Fruit fly (Drosophila melanogaster) whole organism, embryonic: Measurements from ENCODE around the gene CG32706.

Experiments
- Antp ChIP-seq: fragments of 200-800 bp; sonication (Bioruptor generic); optimal IDR thresholded peaks from 3 replicates; lab custom pipeline; 2016; ENCODE audit warnings: missing biosample characterization, missing genetic modification characterization
- Atf3 ChIP-seq: fragments of 200-800 bp; sonication (Bioruptor generic); optimal IDR thresholded peaks from 3 replicates; lab custom pipeline; 2016; ENCODE audit warnings: missing biosample characterization, missing genetic modification characterization
- Bdp1 ChIP-seq: fragments of 200-800 bp; sonication (Bioruptor generic); optimal IDR thresholded peaks from 3 replicates; lab custom pipeline; 2016; ENCODE audit warnings: missing biosample characterization, missing genetic modification characterization
- Bgb ChIP-seq: fragments of 200-800 bp; sonication (Bioruptor generic); IDR thresholded peaks from 2 replicates; pipeline ENCODE4 v1.3.6; 2022; ENCODE audit warnings: missing biosample characterization, missing genetic modification characterization; ENCODE audit not compliant: partially characterized antibody
- BtbVII ChIP-seq: fragments of 200-800 bp; sonication (Bioruptor generic); optimal IDR thresholded peaks from 3 replicates; lab custom pipeline; 2017; ENCODE audit warnings: missing biosample characterization, mild to moderate bottlenecking, missing genetic modification characterization
- CG10979 ChIP-seq: fragments of 200-800 bp; sonication (Bioruptor generic); optimal IDR thresholded peaks from 2 replicates; lab custom pipeline; 2018; ENCODE audit warnings: missing biosample characterization, mild to moderate bottlenecking, missing genetic modification characterization, moderate library complexity
- CG11247 ChIP-seq: fragments of 200-800 bp; sonication (Bioruptor generic); IDR thresholded peaks from 2 replicates; pipeline ENCODE4 v1.3.6; 2022; ENCODE audit warnings: missing biosample characterization, missing genetic modification characterization
- CG13424 ChIP-seq: fragments of 200-800 bp; sonication (Bioruptor generic); optimal IDR thresholded peaks from 2 replicates; lab custom pipeline; 2019; ENCODE audit warnings: missing biosample characterization, mild to moderate bottlenecking, missing genetic modification characterization, moderate library complexity
- CG14050 ChIP-seq: fragments of 200-800 bp; sonication (Bioruptor generic); IDR thresholded peaks from 3 replicates; pipeline ENCODE4 v1.3.6; 2022; ENCODE audit warnings: missing biosample characterization, missing genetic modification characterization
- CG14965 ChIP-seq: fragments of 200-800 bp; sonication (Bioruptor generic); optimal IDR thresholded peaks from 2 replicates; lab custom pipeline; 2016; ENCODE audit warnings: missing biosample characterization, missing genetic modification characterization, borderline replicate concordance
- CG15479 ChIP-seq: fragments of 200-800 bp; sonication (Bioruptor generic); optimal IDR thresholded peaks from 3 replicates; lab custom pipeline; 2019; ENCODE audit warnings: missing biosample characterization, mild to moderate bottlenecking, missing genetic modification characterization, moderate library complexity
- CG1603 ChIP-seq: fragments of 200-800 bp; sonication (Bioruptor generic); optimal IDR thresholded peaks from 2 replicates; lab custom pipeline; 2019; ENCODE audit warnings: missing biosample characterization, mild to moderate bottlenecking, missing genetic modification characterization, moderate library complexity
- CG3281 ChIP-seq: fragments of 200-800 bp; sonication (Bioruptor generic); optimal IDR thresholded peaks from 3 replicates; lab custom pipeline; 2017; ENCODE audit warnings: missing biosample characterization, mild to moderate bottlenecking, missing genetic modification characterization
- CG33213 ChIP-seq: fragments of 200-800 bp; sonication (Bioruptor generic); optimal IDR thresholded peaks from 3 replicates; lab custom pipeline; 2016; ENCODE audit warnings: missing biosample characterization, missing genetic modification characterization
- CG3726 ChIP-seq: fragments of 200-800 bp; sonication (Bioruptor generic); IDR thresholded peaks from 3 replicates; pipeline ENCODE4, ENCODE4 v1.3.6; 2022; ENCODE audit warnings: missing biosample characterization, missing genetic modification characterization
- CG3847 ChIP-seq: fragments of 200-800 bp; sonication (Bioruptor generic); IDR thresholded peaks from 2 replicates; pipeline ENCODE4 v1.3.6; 2022; ENCODE audit warnings: missing biosample characterization, missing genetic modification characterization
- CG3995 ChIP-seq: fragments of 200-800 bp; sonication (Bioruptor generic); optimal IDR thresholded peaks from 3 replicates; lab custom pipeline; 2016; ENCODE audit warnings: missing biosample characterization, missing genetic modification characterization
- CG4424 ChIP-seq: fragments of 200-800 bp; sonication (Bioruptor generic); optimal IDR thresholded peaks from 3 replicates; lab custom pipeline; 2016; ENCODE audit warnings: missing biosample characterization, missing genetic modification characterization
- CG6254 ChIP-seq: fragments of 200-800 bp; sonication (Bioruptor generic); optimal IDR thresholded peaks from 3 replicates; lab custom pipeline; 2017; ENCODE audit warnings: mild to moderate bottlenecking, missing biosample characterization, missing genetic modification reagents, missing genetic modification characterization
- CG6791 ChIP-seq: fragments of 200-800 bp; sonication (Bioruptor generic); IDR thresholded peaks from 3 replicates; pipeline ENCODE4 v1.3.6; 2022; ENCODE audit warnings: missing biosample characterization, missing genetic modification characterization; ENCODE audit not compliant: partially characterized antibody
- CG7745 ChIP-seq: fragments of 200-800 bp; sonication (Bioruptor generic); optimal IDR thresholded peaks from 2 replicates; lab custom pipeline; 2018; ENCODE audit warnings: missing biosample characterization, mild to moderate bottlenecking, missing genetic modification characterization, moderate library complexity
- CG7928 ChIP-seq: fragments of 200-800 bp; sonication (Bioruptor generic); optimal IDR thresholded peaks from 2 replicates; lab custom pipeline; 2017; ENCODE audit warnings: missing biosample characterization, mild to moderate bottlenecking, missing genetic modification characterization
- CG9437 ChIP-seq: fragments of 200-800 bp; sonication (Bioruptor generic); optimal IDR thresholded peaks from 2 replicates; lab custom pipeline; 2018; ENCODE audit warnings: missing biosample characterization, mild to moderate bottlenecking, missing genetic modification characterization
- CTCF ChIP-seq: fragments of 200-800 bp; sonication (Bioruptor generic); optimal IDR thresholded peaks from 2 replicates; lab custom pipeline; 2017; ENCODE audit warnings: missing biosample characterization, mild to moderate bottlenecking, missing genetic modification characterization, moderate library complexity
- Ets97D ChIP-seq: fragments of 200-800 bp; sonication (Bioruptor generic); optimal IDR thresholded peaks from 3 replicates; lab custom pipeline; 2016; ENCODE audit warnings: missing biosample characterization, missing genetic modification characterization
- Fer2 ChIP-seq: fragments of 200-800 bp; sonication (Bioruptor generic); optimal IDR thresholded peaks from 2 replicates; lab custom pipeline; 2018; ENCODE audit warnings: missing biosample characterization, mild to moderate bottlenecking, missing genetic modification characterization, moderate library complexity
- HLH4C ChIP-seq: fragments of 200-800 bp; sonication (Bioruptor generic); IDR thresholded peaks from 3 replicates; pipeline ENCODE4 v1.3.6; 2022; ENCODE audit warnings: missing biosample characterization, missing genetic modification characterization; ENCODE audit not compliant: partially characterized antibody
- HLHmδ ChIP-seq: fragments of 200-800 bp; sonication (Bioruptor generic); optimal IDR thresholded peaks from 2 replicates; lab custom pipeline; 2018; ENCODE audit warnings: missing biosample characterization, mild to moderate bottlenecking, missing genetic modification characterization, moderate library complexity
- HmgD ChIP-seq: fragments of 200-800 bp; sonication (Bioruptor generic); optimal IDR thresholded peaks from 3 replicates; lab custom pipeline; 2016; ENCODE audit warnings: missing biosample characterization, missing genetic modification characterization
- Hsf ChIP-seq: fragments of 200-800 bp; sonication (Bioruptor generic); optimal IDR thresholded peaks from 3 replicates; lab custom pipeline; 2016; ENCODE audit warnings: missing biosample characterization, missing genetic modification characterization
- Myb ChIP-seq: fragments of 200-800 bp; sonication (Bioruptor generic); optimal IDR thresholded peaks from 2 replicates; lab custom pipeline; 2016; ENCODE audit warnings: missing biosample characterization, missing genetic modification characterization
- NFAT ChIP-seq: fragments of 200-800 bp; sonication (Bioruptor generic); IDR thresholded peaks from 2 replicates; pipeline ENCODE4 v1.3.6; 2022; ENCODE audit warnings: missing biosample characterization, missing genetic modification characterization
- Poxn ChIP-seq: fragments of 200-800 bp; sonication (Bioruptor generic); IDR thresholded peaks from 2 replicates; pipeline ENCODE4 v1.3.6; 2022; ENCODE audit warnings: missing biosample characterization, missing genetic modification characterization
- ac ChIP-seq: fragments of 200-800 bp; sonication (Bioruptor generic); optimal IDR thresholded peaks from 3 replicates; lab custom pipeline; 2017; ENCODE audit warnings: missing biosample characterization, mild to moderate bottlenecking, missing genetic modification characterization
- aop ChIP-seq: fragments of 200-800 bp; sonication (Bioruptor generic); IDR thresholded peaks from 2 replicates; pipeline ENCODE4 v1.3.6; 2022; ENCODE audit warnings: missing biosample characterization, missing genetic modification characterization
- ara ChIP-seq: fragments of 200-800 bp; sonication (Bioruptor generic); IDR thresholded peaks from 2 replicates; pipeline ENCODE4 v1.3.6; 2022; ENCODE audit warnings: missing biosample characterization, missing genetic modification characterization
- dan ChIP-seq: fragments of 200-800 bp; sonication (Bioruptor generic); IDR thresholded peaks from 2 replicates; pipeline ENCODE4 v1.3.6; 2022; ENCODE audit warnings: missing biosample characterization, missing genetic modification characterization
- fd3F ChIP-seq: fragments of 200-800 bp; sonication (Bioruptor generic); optimal IDR thresholded peaks from 2 replicates; lab custom pipeline; 2018; ENCODE audit warnings: missing biosample characterization, mild to moderate bottlenecking, missing genetic modification characterization, moderate library complexity
- gsb-n ChIP-seq: fragments of 200-800 bp; sonication (Bioruptor generic); optimal IDR thresholded peaks from 3 replicates; lab custom pipeline; 2018; ENCODE audit warnings: missing biosample characterization, mild to moderate bottlenecking, missing genetic modification characterization
- h ChIP-seq: fragments of >200 bp; optimal IDR thresholded peaks from 2 replicates; lab custom pipeline; 2017
- lmd ChIP-seq: fragments of 200-800 bp; sonication (Bioruptor generic); IDR thresholded peaks from 2 replicates; pipeline ENCODE4 v1.3.6; 2022; ENCODE audit warnings: missing biosample characterization, missing genetic modification characterization
- nau ChIP-seq: fragments of 200-800 bp; sonication (Bioruptor generic); optimal IDR thresholded peaks from 3 replicates; lab custom pipeline; 2017; ENCODE audit warnings: missing biosample characterization, mild to moderate bottlenecking, missing genetic modification characterization, missing genetic modification reagents
- nerfin-1 ChIP-seq: fragments of 200-800 bp; sonication (Bioruptor generic); optimal IDR thresholded peaks from 3 replicates; lab custom pipeline; 2019; ENCODE audit warnings: missing biosample characterization, mild to moderate bottlenecking, missing genetic modification characterization, moderate library complexity
- nerfin-2 ChIP-seq: fragments of 200-800 bp; sonication (Bioruptor generic); IDR thresholded peaks from 2 replicates; pipeline ENCODE4 v1.3.6; 2022; ENCODE audit warnings: missing biosample characterization, missing genetic modification characterization; ENCODE audit not compliant: partially characterized antibody
- psq ChIP-seq: fragments of 200-800 bp; sonication (Bioruptor generic); optimal IDR thresholded peaks from 2 replicates; lab custom pipeline; 2017; ENCODE audit warnings: missing biosample characterization, missing genetic modification characterization
- row ChIP-seq: fragments of 200-800 bp; sonication (Bioruptor generic); IDR thresholded peaks from 3 replicates; pipeline ENCODE4 v1.3.6; 2022; ENCODE audit warnings: missing biosample characterization, missing genetic modification characterization
- run ChIP-seq: fragments of 200-800 bp; sonication (Bioruptor generic); optimal IDR thresholded peaks from 3 replicates; lab custom pipeline; 2018; ENCODE audit warnings: missing biosample characterization, mild to moderate bottlenecking, missing genetic modification characterization
- schlank ChIP-seq: fragments of 200-800 bp; sonication (Bioruptor generic); optimal IDR thresholded peaks from 2 replicates; lab custom pipeline; 2018; ENCODE audit warnings: missing biosample characterization, mild to moderate bottlenecking, missing genetic modification characterization
- sim ChIP-seq: fragments of 200-800 bp; sonication (Bioruptor generic); IDR thresholded peaks from 2 replicates; pipeline ENCODE4 v1.3.6; 2022; ENCODE audit warnings: missing biosample characterization, missing genetic modification characterization
- sima ChIP-seq: fragments of 200-800 bp; sonication (Bioruptor generic); optimal IDR thresholded peaks from 2 replicates; lab custom pipeline; 2016; ENCODE audit warnings: missing biosample characterization, missing genetic modification characterization
- tap ChIP-seq: fragments of 200-800 bp; optimal IDR thresholded peaks from 3 replicates; lab custom pipeline; 2019; ENCODE audit warnings: missing biosample characterization, mild to moderate bottlenecking, missing genetic modification characterization, moderate library complexity
- unpg ChIP-seq: fragments of 200-800 bp; sonication (Bioruptor generic); optimal IDR thresholded peaks from 3 replicates; lab custom pipeline; 2018; ENCODE audit warnings: missing biosample characterization, mild to moderate bottlenecking, missing genetic modification characterization, moderate library complexity

Gene CG32706

dm6 chrX:9060078-9060477 lies 26.9 kb upstream of the CG32706 start (continued):
- TF ChIP-seq CG7745 (tag; lab: Kevin White, UChicago): no peak
- TF ChIP-seq CTCF: no peak
- TF ChIP-seq ac (GFP tag; lab: Kevin White, UChicago): no peak
- TF ChIP-seq CG6791 (GFP tag; lab: Robert Waterston, UW): no peak
- peak; percentile 59 for TF ChIP-seq nerfin-1 (tag; lab: Kevin White, UChicago)
- TF ChIP-seq unpg: peak; percentile 89
- TF ChIP-seq CG10979 (tag; lab: Kevin White, UChicago): peak; percentile 76
- peak; percentile 47; the same call in 1 of the 2 replicates for TF ChIP-seq CG3847 (GFP tag; lab: Robert Waterston, UW)
- TF ChIP-seq sim (GFP tag; lab: Robert Waterston, UW): no peak
- TF ChIP-seq Bdp1 (GFP tag; lab: Kevin White, UChicago): no peak
- peak; percentile 71 for TF ChIP-seq CG9437 (GFP tag; lab: Kevin White, UChicago)
- no peak for TF ChIP-seq dan
- TF ChIP-seq BtbVII: peak; percentile 44
- TF ChIP-seq run (tag; lab: Kevin White, UChicago): peak; percentile 57
- peak; percentile 85 for TF ChIP-seq row (GFP tag; lab: Robert Waterston, UW)
- TF ChIP-seq ara (GFP tag; lab: Robert Waterston, UW): peak; percentile 34; the same call in 1 of the 2 replicates
- TF ChIP-seq CG7928: no peak
- peak; percentile 76 for TF ChIP-seq lmd
- TF ChIP-seq CG3281: no peak
- no peak for TF ChIP-seq psq (GFP tag; lab: Kevin White, UChicago)
- TF ChIP-seq sima (GFP tag; lab: Kevin White, UChicago): no peak
- peak; percentile 90 for TF ChIP-seq CG1603 (tag; lab: Kevin White, UChicago)
- TF ChIP-seq Antp (GFP tag; lab: Kevin White, UChicago): peak; percentile 1
- 0 out of 2 replicates have a peak, but pooled peaks have one; percentile 49 for TF ChIP-seq NFAT (GFP tag; lab: Robert Waterston, UW)
- no peak for TF ChIP-seq Ets97D (GFP tag; lab: Kevin White, UChicago)
- no peak for TF ChIP-seq CG11247 (GFP tag; lab: Robert Waterston, UW)
- TF ChIP-seq nau: no peak
- peak; percentile 85 for TF ChIP-seq tap (tag; lab: Kevin White, UChicago)
- peak; percentile 23 for TF ChIP-seq Myb
- TF ChIP-seq schlank (tag; lab: Kevin White, UChicago): peak; percentile 21
- no peak for TF ChIP-seq aop (GFP tag; lab: Robert Waterston, UW)
- peak; percentile 23 for TF ChIP-seq CG3995
- no peak for TF ChIP-seq HLHmδ (GFP tag; lab: Kevin White, UChicago)
- peak; percentile 13 for TF ChIP-seq Fer2 (tag; lab: Kevin White, UChicago)
- TF ChIP-seq h (lab: Kevin White, UChicago): no peak
- no peak for TF ChIP-seq nerfin-2
- TF ChIP-seq CG15479 (GFP tag; lab: Kevin White, UChicago): no peak
- peak; percentile 55 for TF ChIP-seq gsb-n
- TF ChIP-seq Bgb (GFP tag; lab: Robert Waterston, UW): no peak
- no peak for TF ChIP-seq HmgD (GFP tag; lab: Kevin White, UChicago)
- TF ChIP-seq Atf3 (GFP tag; lab: Kevin White, UChicago): peak; percentile 8
- TF ChIP-seq CG14965 (GFP tag; lab: Kevin White, UChicago): no peak
- no peak for TF ChIP-seq CG33213 (GFP tag; lab: Kevin White, UChicago)
- peak; percentile 64 for TF ChIP-seq CG4424 (GFP tag; lab: Kevin White, UChicago)
- TF ChIP-seq fd3F: peak; percentile 75
- TF ChIP-seq HLH4C (GFP tag; lab: Robert Waterston, UW): no peak
- TF ChIP-seq CG14050: peak; percentile 66
- peak; percentile 59; the same call in 1 of the 3 replicates for TF ChIP-seq CG3726 (GFP tag; lab: Robert Waterston, UW)
- TF ChIP-seq CG6254 (GFP tag; lab: Kevin White, UChicago): peak; percentile 53
- peak; percentile 85 for TF ChIP-seq CG13424 (tag; lab: Kevin White, UChicago)
- TF ChIP-seq Hsf (GFP tag; lab: Kevin White, UChicago): peak; percentile 55
- no peak for TF ChIP-seq Poxn (GFP tag; lab: Robert Waterston, UW)
